Worm (Caenorhabditis elegans) whole organism, mixed stage, embryonic: Measurements from ENCODE around the gene F59G1.4.

Experiments
- ceh-43 ChIP-seq: fragments of 200-800 bp; sonication (Bioruptor generic); optimal IDR thresholded peaks from 2 replicates; lab custom pipeline; 2018; ENCODE audit warnings: mild to moderate bottlenecking, missing genetic modification characterization, moderate library complexity, missing compliant biosample characterization
- drap-1 ChIP-seq: fragments of 200-800 bp; sonication (Bioruptor generic); optimal IDR thresholded peaks from 3 replicates; lab custom pipeline; 2018; ENCODE audit warnings: mild to moderate bottlenecking, missing genetic modification characterization, missing compliant biosample characterization
- hlh-1 ChIP-seq: fragments of 150-350 bp; optimal IDR thresholded peaks from 2 replicates; lab custom pipeline; 2014; ENCODE audit warnings: missing biosample characterization, missing genetic modification reagents, missing genetic modification characterization
- nhr-76 ChIP-seq: sonication (generic microtip); optimal IDR thresholded peaks from 2 replicates; lab custom pipeline; 2017; ENCODE audit warnings: missing biosample characterization, missing genetic modification characterization
- pha-4 ChIP-seq: fragments of 150-350 bp; optimal IDR thresholded peaks from 2 replicates; lab custom pipeline; 2018; ENCODE audit warnings: missing biosample characterization, missing genetic modification reagents, missing genetic modification characterization
- snpc-4 ChIP-seq: fragments of 150-350 bp; optimal IDR thresholded peaks from 2 replicates; lab custom pipeline; 2014; ENCODE audit warnings: missing biosample characterization, missing genetic modification characterization
- sptf-1 ChIP-seq: sonication (generic microtip); optimal IDR thresholded peaks from 2 replicates; lab custom pipeline; 2017; ENCODE audit warnings: mild to moderate bottlenecking, missing genetic modification characterization, moderate library complexity, missing compliant biosample characterization
- unc-62 ChIP-seq: fragments of 150-350 bp; optimal IDR thresholded peaks from 2 replicates; lab custom pipeline; 2014; ENCODE audit warnings: missing biosample characterization, missing genetic modification reagents, missing genetic modification characterization
- ztf-11 ChIP-seq: fragments of 150-350 bp; optimal IDR thresholded peaks from 2 replicates; lab custom pipeline; 2014; ENCODE audit warnings: missing biosample characterization, missing genetic modification characterization

ce11 chrII:5940815-5941214 lies 44.8 kb downstream of the F59G1.4 start, which contains the start of gene F28B12.6:
- TF ChIP-seq sptf-1 (tag; lab: Kevin White, UChicago) (no peak), drap-1 (GFP tag; lab: Kevin White, UChicago) (no peak), snpc-4 (tag; lab: Kevin White, UChicago) (no peak), ztf-11 (tag; lab: Kevin White, UChicago) (no peak), hlh-1 (tag; lab: Kevin White, UChicago) (no peak), nhr-76 (tag; lab: Kevin White, UChicago) (no peak), unc-62 (GFP tag; lab: Kevin White, UChicago) (no peak), pha-4 (tag; lab: Kevin White, UChicago) (no peak), ceh-43 (GFP tag; lab: Kevin White, UChicago) (no peak)
